Worm (Caenorhabditis elegans) whole organism, L1 larva: ENCODE measurements around the gene flp-6.

Experiments used
- C04F5.9 ChIP-seq: sonication (generic microtip); optimal IDR thresholded peaks from 2 replicates; lab custom pipeline; 2016; ENCODE audit warnings: missing genetic modification characterization, missing compliant biosample characterization
- Y116A8C.19 ChIP-seq: sonication (generic microtip); optimal IDR thresholded peaks from 2 replicates; lab custom pipeline; 2016; ENCODE audit warnings: missing compliant biosample characterization, missing genetic modification characterization, borderline replicate concordance
- aha-1 ChIP-seq: fragments of 150-350 bp; optimal IDR thresholded peaks from 2 replicates; lab custom pipeline; 2014; ENCODE audit warnings: missing biosample characterization, missing genetic modification characterization
- alr-1 ChIP-seq: fragments of 200-800 bp; sonication (Bioruptor generic); optimal IDR thresholded peaks from 2 replicates; lab custom pipeline; 2018; ENCODE audit warnings: borderline replicate concordance, mild to moderate bottlenecking, missing genetic modification characterization, missing compliant biosample characterization
- aly-2 ChIP-seq: fragments of 150-350 bp; optimal IDR thresholded peaks from 2 replicates; lab custom pipeline; 2014; ENCODE audit warnings: missing biosample characterization, missing genetic modification characterization
- ceh-63 ChIP-seq: fragments of 200-800 bp; sonication (Bioruptor generic); optimal IDR thresholded peaks from 2 replicates; lab custom pipeline; 2018; ENCODE audit warnings: mild to moderate bottlenecking, missing genetic modification characterization, missing compliant biosample characterization
- ceh-8 ChIP-seq: fragments of 200-800 bp; sonication (Bioruptor generic); optimal IDR thresholded peaks from 2 replicates; lab custom pipeline; 2018; ENCODE audit warnings: mild to moderate bottlenecking, missing genetic modification characterization, moderate library complexity, missing compliant biosample characterization
- ceh-88 ChIP-seq: fragments of 200-800 bp; sonication (Bioruptor generic); IDR thresholded peaks from 2 replicates; pipeline ENCODE4 v1.3.6; 2022; ENCODE audit warnings: missing genetic modification characterization, missing compliant biosample characterization
- ceh-90 ChIP-seq: sonication (generic microtip); optimal IDR thresholded peaks from 2 replicates; lab custom pipeline; 2016; ENCODE audit warnings: missing genetic modification characterization, missing compliant biosample characterization
- ces-1 ChIP-seq: fragments of 150-350 bp; optimal IDR thresholded peaks from 2 replicates; lab custom pipeline; 2014; ENCODE audit warnings: missing biosample characterization, missing genetic modification reagents, missing genetic modification characterization
- dsc-1 ChIP-seq: sonication (generic microtip); optimal IDR thresholded peaks from 2 replicates; lab custom pipeline; 2016; ENCODE audit warnings: mild to moderate bottlenecking, missing genetic modification characterization, missing compliant biosample characterization
- efl-1 ChIP-seq, 4 experiments: fragments of 150-350 bp; optimal IDR thresholded peaks in 3 of 4; peaks in 1 of 4; 1 replicate in 1 of 4; 2 replicates in 3 of 4; lab custom pipeline; 2014; ENCODE audit warnings: missing biosample characterization in 2 of 4, missing genetic modification characterization in 2 of 4, missing genetic modification reagents in 2 of 4
- efl-3 ChIP-seq: fragments of 200-800 bp; sonication (Bioruptor generic); optimal IDR thresholded peaks from 2 replicates; lab custom pipeline; 2018; ENCODE audit warnings: mild to moderate bottlenecking, missing genetic modification characterization, missing compliant biosample characterization
- elt-2 ChIP-seq: sonication (generic microtip); optimal IDR thresholded peaks from 2 replicates; lab custom pipeline; 2016; ENCODE audit warnings: missing genetic modification characterization, mild to moderate bottlenecking, inconsistent platforms, missing compliant biosample characterization, missing genetic modification reagents
- elt-3 ChIP-seq, 6 experiments: fragments of 150-350 bp in 1 of 6; sonication (generic microtip); optimal IDR thresholded peaks; 2 replicates each; lab custom pipeline; 2017 to 2018; ENCODE audit warnings: missing biosample characterization in 6 of 6, missing genetic modification characterization in 6 of 6, inconsistent platforms in 1 of 6
- fkh-4 ChIP-seq: sonication (generic microtip); optimal IDR thresholded peaks from 2 replicates; lab custom pipeline; 2016; ENCODE audit warnings: missing compliant biosample characterization, missing genetic modification characterization, borderline replicate concordance
- fos-1 ChIP-seq: fragments of 150-350 bp; optimal IDR thresholded peaks from 2 replicates; lab custom pipeline; 2014; ENCODE audit warnings: missing biosample characterization, missing genetic modification characterization
- hlh-4 ChIP-seq: sonication (generic microtip); optimal IDR thresholded peaks from 2 replicates; lab custom pipeline; 2016; ENCODE audit warnings: mild to moderate bottlenecking, missing genetic modification characterization, missing compliant biosample characterization
- isw-1 ChIP-seq: fragments of 200-800 bp; sonication (Bioruptor generic); IDR thresholded peaks from 2 replicates; pipeline ENCODE4 v1.3.6; 2022; ENCODE audit warnings: missing genetic modification characterization, missing compliant biosample characterization
- lin-14 ChIP-seq: fragments of 200-800 bp; sonication (Bioruptor generic); optimal IDR thresholded peaks from 2 replicates; lab custom pipeline; 2018; ENCODE audit warnings: mild to moderate bottlenecking, missing genetic modification characterization, moderate library complexity, missing compliant biosample characterization
- lin-15B ChIP-seq: fragments of 150-350 bp; sonication (generic microtip); optimal IDR thresholded peaks from 3 replicates; lab custom pipeline; 2014; ENCODE audit warnings: missing biosample characterization, missing genetic modification characterization
- lin-35 ChIP-seq, 2 experiments: fragments of 150-350 bp; optimal IDR thresholded peaks; 2 replicates each; lab custom pipeline; 2014; ENCODE audit warnings: missing biosample characterization in 2 of 2, missing genetic modification characterization in 2 of 2, missing genetic modification reagents in 2 of 2
- lin-39 ChIP-seq: fragments of 150-350 bp; optimal IDR thresholded peaks from 2 replicates; lab custom pipeline; 2014; ENCODE audit warnings: missing biosample characterization, missing genetic modification reagents, missing genetic modification characterization
- lir-3 ChIP-seq: sonication (generic microtip); optimal IDR thresholded peaks from 2 replicates; lab custom pipeline; 2016; ENCODE audit warnings: mild to moderate bottlenecking, missing genetic modification characterization, moderate library complexity, missing compliant biosample characterization; ENCODE audit not compliant: poor library complexity
- lsy-2 ChIP-seq, 2 experiments: fragments of 150-350 bp; optimal IDR thresholded peaks; 2 replicates each; lab custom pipeline; 2014; ENCODE audit warnings: missing biosample characterization in 2 of 2, missing genetic modification characterization in 2 of 2
- mdl-1 ChIP-seq, 2 experiments: fragments of 150-350 bp; optimal IDR thresholded peaks; 2 replicates each; lab custom pipeline; 2014 to 2017; ENCODE audit warnings: missing biosample characterization in 2 of 2, missing genetic modification characterization in 2 of 2, inconsistent platforms in 1 of 2
- mef-2 ChIP-seq: fragments of 150-350 bp; optimal IDR thresholded peaks from 2 replicates; lab custom pipeline; 2014; ENCODE audit warnings: missing biosample characterization, missing genetic modification characterization
- nhr-12 ChIP-seq: sonication (generic microtip); optimal IDR thresholded peaks from 2 replicates; lab custom pipeline; 2017; ENCODE audit warnings: missing biosample characterization, missing genetic modification characterization
- nhr-19 ChIP-seq: fragments of 200-800 bp; sonication (Bioruptor generic); conservative IDR thresholded peaks from 2 replicates; pipeline ENCODE4 v1.3.6; 2022; ENCODE audit warnings: missing genetic modification characterization, missing compliant biosample characterization
- nhr-20 ChIP-seq: sonication (generic microtip); optimal IDR thresholded peaks from 2 replicates; lab custom pipeline; 2016; ENCODE audit warnings: mild to moderate bottlenecking, missing genetic modification characterization, missing compliant biosample characterization
- nhr-237 ChIP-seq: fragments of 150-350 bp; optimal IDR thresholded peaks from 2 replicates; lab custom pipeline; 2014; ENCODE audit warnings: missing biosample characterization, missing genetic modification characterization
- nhr-28 ChIP-seq: fragments of 150-350 bp; optimal IDR thresholded peaks from 2 replicates; lab custom pipeline; 2014; ENCODE audit warnings: missing biosample characterization, missing genetic modification characterization
- nhr-76 ChIP-seq: sonication (generic microtip); optimal IDR thresholded peaks from 2 replicates; lab custom pipeline; 2017; ENCODE audit warnings: missing biosample characterization, missing genetic modification characterization
- nhr-77 ChIP-seq: fragments of 150-350 bp; optimal IDR thresholded peaks from 2 replicates; lab custom pipeline; 2014; ENCODE audit warnings: missing biosample characterization, missing genetic modification characterization
- nhr-85 ChIP-seq: sonication (generic microtip); peaks from one replicate; lab custom pipeline; 2016; ENCODE audit warnings: missing genetic modification characterization, inconsistent platforms, missing compliant biosample characterization
- pqm-1 ChIP-seq: sonication (generic microtip); optimal IDR thresholded peaks from 3 replicates; lab custom pipeline; 2017; ENCODE audit warnings: missing biosample characterization, missing genetic modification characterization
- rnt-1 ChIP-seq: sonication (generic microtip); optimal IDR thresholded peaks from 2 replicates; lab custom pipeline; 2016; ENCODE audit warnings: mild to moderate bottlenecking, missing genetic modification characterization, moderate library complexity, missing compliant biosample characterization
- skn-1 ChIP-seq: fragments of 150-350 bp; optimal IDR thresholded peaks from 2 replicates; lab custom pipeline; 2014; ENCODE audit warnings: missing biosample characterization, missing genetic modification characterization
- snpc-4 ChIP-seq: fragments of 150-350 bp; optimal IDR thresholded peaks from 2 replicates; lab custom pipeline; 2014; ENCODE audit warnings: missing biosample characterization, missing genetic modification characterization
- snu-23 ChIP-seq: sonication (generic microtip); optimal IDR thresholded peaks from 2 replicates; lab custom pipeline; 2016; ENCODE audit warnings: missing genetic modification characterization, missing compliant biosample characterization
- sox-4 ChIP-seq: sonication (generic microtip); optimal IDR thresholded peaks from 2 replicates; lab custom pipeline; 2016; ENCODE audit warnings: missing genetic modification characterization, missing compliant biosample characterization
- unc-30 ChIP-seq: sonication (generic microtip); optimal IDR thresholded peaks from 2 replicates; lab custom pipeline; 2017; ENCODE audit warnings: missing biosample characterization, missing genetic modification characterization
- vab-15 ChIP-seq: sonication (generic microtip); optimal IDR thresholded peaks from 2 replicates; lab custom pipeline; 2017; ENCODE audit warnings: missing genotype, mild to moderate bottlenecking, missing genetic modification characterization, missing compliant biosample characterization
- xbp-1 ChIP-seq: sonication (generic microtip); optimal IDR thresholded peaks from 2 replicates; lab custom pipeline; 2016; ENCODE audit warnings: missing genetic modification characterization, missing compliant biosample characterization
- zag-1 ChIP-seq: fragments of 150-350 bp; optimal IDR thresholded peaks from 2 replicates; lab custom pipeline; 2014; ENCODE audit warnings: missing biosample characterization, missing genetic modification characterization
- ztf-4 ChIP-seq: fragments of 150-350 bp; optimal IDR thresholded peaks from 2 replicates; lab custom pipeline; 2014; ENCODE audit warnings: missing biosample characterization, missing genetic modification characterization

Gene flp-6

DNA sequence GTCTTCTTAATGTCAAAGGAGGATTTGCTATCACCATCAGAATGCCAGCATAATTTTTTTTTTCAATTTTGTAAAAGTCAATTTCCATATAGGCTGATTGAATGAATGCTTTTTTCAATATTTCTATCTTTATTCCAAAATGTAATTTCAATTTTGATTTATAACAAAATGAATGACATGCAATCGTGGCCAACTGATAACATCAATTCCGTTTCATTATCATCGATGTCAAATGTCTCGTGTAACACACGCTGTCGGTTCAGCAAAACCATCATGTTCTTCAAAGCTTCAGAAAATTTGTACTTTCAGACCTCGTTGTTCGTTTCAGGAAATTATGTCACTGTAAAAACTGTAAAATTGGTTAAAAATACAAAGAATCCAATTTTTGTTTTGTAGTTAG, 35.2 kb downstream of the flp-6 start (continued):
- TF ChIP-seq mef-2 (tag; lab: Kevin White, UChicago) = no peak
- TF ChIP-seq nhr-77 (tag; lab: Kevin White, UChicago) = no peak
- TF ChIP-seq ces-1 (GFP tag; lab: Kevin White, UChicago) = no peak
- no peak for TF ChIP-seq isw-1
- TF ChIP-seq ceh-63 (GFP tag; lab: Kevin White, UChicago) = no peak
- TF ChIP-seq mdl-1 (tag; optimal IDR thresholded peaks at IDR 0.05; lab: Kevin White, UChicago) = peak in 1 of 2 experiments; percentile 11
- TF ChIP-seq Y116A8C.19 (tag; lab: Kevin White, UChicago) = no peak
- TF ChIP-seq skn-1 (tag; lab: Kevin White, UChicago) = no peak
- no peak for TF ChIP-seq rnt-1 (tag; lab: Kevin White, UChicago)
- TF ChIP-seq ztf-4 (tag; lab: Kevin White, UChicago) = no peak
- peak in 1 of 2 experiments; percentile 40 for TF ChIP-seq lin-35 (GFP tag; optimal IDR thresholded peaks at IDR 0.05; lab: Kevin White, UChicago)
- no peak for TF ChIP-seq nhr-76 (tag; lab: Kevin White, UChicago)
- TF ChIP-seq aly-2 (tag; lab: Kevin White, UChicago) = no peak
- TF ChIP-seq xbp-1 (tag; lab: Kevin White, UChicago) = no peak
- no peak for TF ChIP-seq nhr-12 (tag; lab: Kevin White, UChicago)
- no peak for TF ChIP-seq fkh-4 (tag; lab: Kevin White, UChicago)
- TF ChIP-seq vab-15 = no peak
- no peak for TF ChIP-seq lin-39 (tag; lab: Kevin White, UChicago)
- TF ChIP-seq unc-30 (tag; lab: Kevin White, UChicago) = no peak
- no peak for TF ChIP-seq lir-3 (tag; lab: Kevin White, UChicago)
- no peak for TF ChIP-seq hlh-4
- TF ChIP-seq, all 84 proteins: peak for 5

DNA sequence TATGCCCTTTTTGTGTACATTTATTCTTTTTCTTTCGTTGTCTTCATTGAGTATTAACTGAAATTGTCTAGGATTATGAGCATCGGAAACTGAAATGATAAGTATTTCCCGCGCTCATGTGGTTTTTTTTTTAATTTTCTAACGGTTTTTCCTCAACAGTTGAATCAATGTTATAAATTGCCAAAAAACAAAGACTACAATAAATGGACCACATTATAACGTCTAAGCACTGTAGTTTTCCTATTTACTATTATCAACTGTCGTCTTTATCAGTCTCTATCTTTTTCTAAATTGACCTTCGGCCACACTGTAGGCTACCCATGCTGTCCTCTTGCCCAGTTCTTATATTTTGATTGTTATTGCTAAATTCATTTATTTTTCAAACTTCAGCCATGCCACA, 36.0 kb downstream of the flp-6 start, which contains the start of gene acs-14:
TSS of gene acs-14 (plus strand) at position 391 of the 400 bp plus-strand sequence.
- TF ChIP-seq pqm-1 (tag; lab: Kevin White, UChicago) (no peak), elt-2 (peak; percentile 12), nhr-77 (tag; lab: Kevin White, UChicago) (no peak), nhr-237 (tag; lab: Kevin White, UChicago) (no peak), efl-1 (optimal IDR thresholded peaks at IDR 0.05; lab: Kevin White, UChicago) (no peak), efl-1 (GFP tag; optimal IDR thresholded peaks at IDR 0.05 in 1 of 2; lab: Kevin White, UChicago) (peak in 1 of 2 experiments; percentile 51), lin-35 (GFP tag; optimal IDR thresholded peaks at IDR 0.05; lab: Kevin White, UChicago) (peak in 1 of 2 experiments; percentile 12), C04F5.9 (no peak), elt-3 (tag; optimal IDR thresholded peaks at IDR 0.05; lab: Kevin White, UChicago) (peak in 1 of 6 experiments; percentile 4), lir-3 (tag; lab: Kevin White, UChicago) (no peak), nhr-20 (tag; lab: Kevin White, UChicago) (peak; percentile 13), alr-1 (tag; lab: Kevin White, UChicago) (no peak)

DNA sequence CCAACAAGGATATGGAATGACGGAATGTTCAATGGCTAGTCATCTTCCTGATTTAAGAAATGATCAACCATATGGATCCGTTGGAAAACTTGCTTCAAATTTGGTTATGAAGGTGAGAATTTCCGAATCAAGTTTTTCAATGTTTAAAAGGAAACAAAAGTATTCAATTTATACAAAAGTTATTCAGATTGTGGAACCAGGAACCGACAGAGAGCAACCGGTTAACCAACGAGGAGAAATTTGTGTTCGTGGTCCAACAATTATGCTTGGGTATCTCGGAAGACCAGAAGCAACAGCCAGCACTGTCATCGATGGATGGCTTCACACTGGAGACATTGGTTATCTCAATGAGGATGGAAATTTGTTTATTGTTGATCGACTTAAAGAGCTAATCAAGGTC, 37.8 kb downstream of the flp-6 start:
- TF ChIP-seq nhr-19 (GFP tag; lab: Robert Waterston, UW) (no peak), snpc-4 (tag; lab: Kevin White, UChicago) (no peak), ceh-88 (GFP tag; lab: Robert Waterston, UW) (no peak), hlh-4 (no peak), nhr-237 (tag; lab: Kevin White, UChicago) (no peak), rnt-1 (tag; lab: Kevin White, UChicago) (no peak), lin-15B (tag; lab: Kevin White, UChicago) (no peak)

DNA sequence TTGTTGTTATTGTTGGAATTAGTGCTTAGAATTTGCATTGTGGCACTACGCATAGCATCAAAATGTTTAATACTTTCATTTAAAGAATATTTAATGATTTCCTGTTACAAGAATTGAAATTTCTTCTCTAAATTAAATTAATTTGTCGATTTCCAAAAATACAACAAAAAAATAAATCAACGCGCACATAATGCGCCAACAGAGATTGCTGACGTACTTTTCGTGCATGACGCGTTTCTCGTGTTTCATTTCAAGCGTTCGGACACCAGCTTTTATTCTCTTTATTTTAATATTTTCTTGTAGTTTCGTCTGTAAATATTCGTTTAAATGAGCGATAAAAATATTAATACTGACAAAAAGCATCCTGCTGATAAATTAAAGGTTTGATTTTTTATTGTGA, 41.8 kb downstream of the flp-6 start, which contains the start of gene eif-2Bdelta:
TSS of gene eif-2Bdelta (plus strand) at position 235 of the 400 bp plus-strand sequence.
- TF ChIP-seq nhr-12 (tag; lab: Kevin White, UChicago) (no peak), skn-1 (tag; lab: Kevin White, UChicago) (peak; percentile 29), ztf-4 (tag; lab: Kevin White, UChicago) (no peak), C04F5.9 (peak; percentile 15), efl-3 (GFP tag; lab: Kevin White, UChicago) (no peak), lin-14 (peak; percentile 72), nhr-19 (GFP tag; lab: Robert Waterston, UW) (peak; percentile 67), nhr-85 (tag; lab: Kevin White, UChicago) (peak; percentile 80), lir-3 (tag; lab: Kevin White, UChicago) (no peak), snu-23 (GFP tag; lab: Kevin White, UChicago) (peak; percentile 79), aha-1 (tag; lab: Kevin White, UChicago) (no peak), zag-1 (tag; lab: Kevin White, UChicago) (no peak), ceh-8 (GFP tag; lab: Kevin White, UChicago) (no peak), ceh-90 (tag; lab: Kevin White, UChicago) (peak; percentile 9), lsy-2 (tag; optimal IDR thresholded peaks at IDR 0.05; lab: Kevin White, UChicago) (peak; percentile 71 to 84), sox-4 (peak; percentile 63), dsc-1 (tag; lab: Kevin White, UChicago) (peak; percentile 78), xbp-1 (tag; lab: Kevin White, UChicago) (peak; percentile 75), nhr-28 (tag; lab: Kevin White, UChicago) (no peak), fos-1 (no peak)
